Worm (Caenorhabditis elegans) whole organism, L1 larva: Measurements from ENCODE around the gene snt-1.

ENCODE experiments used
- C04F5.9 ChIP-seq: sonication (generic microtip); optimal IDR thresholded peaks from 2 replicates; lab custom pipeline; 2016; ENCODE audit warnings: missing genetic modification characterization, missing compliant biosample characterization
- C16A3.4 ChIP-seq: fragments of 150-350 bp; optimal IDR thresholded peaks from 2 replicates; lab custom pipeline; 2014; ENCODE audit warnings: missing biosample characterization, missing genetic modification characterization
- ama-1 ChIP-seq: fragments of 150-350 bp; optimal IDR thresholded peaks from 2 replicates; lab custom pipeline; 2014
- ceh-63 ChIP-seq: fragments of 200-800 bp; sonication (Bioruptor generic); optimal IDR thresholded peaks from 2 replicates; lab custom pipeline; 2018; ENCODE audit warnings: mild to moderate bottlenecking, missing genetic modification characterization, missing compliant biosample characterization
- ceh-88 ChIP-seq: fragments of 200-800 bp; sonication (Bioruptor generic); IDR thresholded peaks from 2 replicates; pipeline ENCODE4 v1.3.6; 2022; ENCODE audit warnings: missing genetic modification characterization, missing compliant biosample characterization
- ceh-90 ChIP-seq: sonication (generic microtip); optimal IDR thresholded peaks from 2 replicates; lab custom pipeline; 2016; ENCODE audit warnings: missing genetic modification characterization, missing compliant biosample characterization
- efl-1 ChIP-seq, 4 experiments: fragments of 150-350 bp; optimal IDR thresholded peaks in 3 of 4; peaks in 1 of 4; 1 replicate in 1 of 4; 2 replicates in 3 of 4; lab custom pipeline; 2014; ENCODE audit warnings: missing biosample characterization in 2 of 4, missing genetic modification characterization in 2 of 4, missing genetic modification reagents in 2 of 4
- efl-3 ChIP-seq: fragments of 200-800 bp; sonication (Bioruptor generic); optimal IDR thresholded peaks from 2 replicates; lab custom pipeline; 2018; ENCODE audit warnings: mild to moderate bottlenecking, missing genetic modification characterization, missing compliant biosample characterization
- elt-2 ChIP-seq: sonication (generic microtip); optimal IDR thresholded peaks from 2 replicates; lab custom pipeline; 2016; ENCODE audit warnings: missing genetic modification characterization, mild to moderate bottlenecking, inconsistent platforms, missing compliant biosample characterization, missing genetic modification reagents
- fkh-10 ChIP-seq: sonication (generic microtip); optimal IDR thresholded peaks from 2 replicates; lab custom pipeline; 2017; ENCODE audit warnings: missing biosample characterization, missing genetic modification reagents, missing genetic modification characterization
- fkh-4 ChIP-seq: sonication (generic microtip); optimal IDR thresholded peaks from 2 replicates; lab custom pipeline; 2016; ENCODE audit warnings: missing compliant biosample characterization, missing genetic modification characterization, borderline replicate concordance
- fkh-8 ChIP-seq: sonication (generic microtip); optimal IDR thresholded peaks from 2 replicates; lab custom pipeline; 2016; ENCODE audit warnings: mild to moderate bottlenecking, missing genetic modification characterization, missing compliant biosample characterization
- hlh-17 ChIP-seq: fragments of 200-800 bp; sonication (Bioruptor generic); optimal IDR thresholded peaks from 2 replicates; lab custom pipeline; 2018; ENCODE audit warnings: missing genetic modification characterization, mild to moderate bottlenecking, missing compliant biosample characterization, moderate library complexity, borderline replicate concordance
- irx-1 ChIP-seq: sonication (generic microtip); optimal IDR thresholded peaks from 2 replicates; lab custom pipeline; 2016; ENCODE audit warnings: missing genetic modification characterization, missing compliant biosample characterization
- isw-1 ChIP-seq: fragments of 200-800 bp; sonication (Bioruptor generic); IDR thresholded peaks from 2 replicates; pipeline ENCODE4 v1.3.6; 2022; ENCODE audit warnings: missing genetic modification characterization, missing compliant biosample characterization
- jun-1 ChIP-seq: fragments of 150-350 bp; optimal IDR thresholded peaks from 2 replicates; lab custom pipeline; 2014; ENCODE audit warnings: missing biosample characterization, missing genetic modification reagents, missing genetic modification characterization
- lin-13 ChIP-seq: fragments of 150-350 bp; optimal IDR thresholded peaks from 2 replicates; lab custom pipeline; 2014; ENCODE audit warnings: missing biosample characterization, missing genetic modification reagents, missing genetic modification characterization
- lin-14 ChIP-seq: fragments of 200-800 bp; sonication (Bioruptor generic); optimal IDR thresholded peaks from 2 replicates; lab custom pipeline; 2018; ENCODE audit warnings: mild to moderate bottlenecking, missing genetic modification characterization, moderate library complexity, missing compliant biosample characterization
- lin-39 ChIP-seq: fragments of 150-350 bp; optimal IDR thresholded peaks from 2 replicates; lab custom pipeline; 2014; ENCODE audit warnings: missing biosample characterization, missing genetic modification reagents, missing genetic modification characterization
- lir-3 ChIP-seq: sonication (generic microtip); optimal IDR thresholded peaks from 2 replicates; lab custom pipeline; 2016; ENCODE audit warnings: mild to moderate bottlenecking, missing genetic modification characterization, moderate library complexity, missing compliant biosample characterization; ENCODE audit not compliant: poor library complexity
- lsy-2 ChIP-seq, 2 experiments: fragments of 150-350 bp; optimal IDR thresholded peaks; 2 replicates each; lab custom pipeline; 2014; ENCODE audit warnings: missing biosample characterization in 2 of 2, missing genetic modification characterization in 2 of 2
- mab-9 ChIP-seq: fragments of 200-800 bp; sonication (Bioruptor generic); IDR thresholded peaks from 2 replicates; pipeline ENCODE4 v1.3.6; 2022; ENCODE audit warnings: missing genetic modification reagents, missing genetic modification characterization, missing compliant biosample characterization
- mdl-1 ChIP-seq, 2 experiments: fragments of 150-350 bp; optimal IDR thresholded peaks; 2 replicates each; lab custom pipeline; 2014 to 2017; ENCODE audit warnings: missing biosample characterization in 2 of 2, missing genetic modification characterization in 2 of 2, inconsistent platforms in 1 of 2
- mep-1 ChIP-seq: fragments of 150-350 bp; optimal IDR thresholded peaks from 2 replicates; lab custom pipeline; 2014; ENCODE audit warnings: missing biosample characterization, missing genetic modification characterization
- nhr-11 ChIP-seq: fragments of 150-350 bp; optimal IDR thresholded peaks from 2 replicates; lab custom pipeline; 2014; ENCODE audit warnings: missing biosample characterization, missing genetic modification characterization
- nhr-20 ChIP-seq: sonication (generic microtip); optimal IDR thresholded peaks from 2 replicates; lab custom pipeline; 2016; ENCODE audit warnings: mild to moderate bottlenecking, missing genetic modification characterization, missing compliant biosample characterization
- nhr-237 ChIP-seq: fragments of 150-350 bp; optimal IDR thresholded peaks from 2 replicates; lab custom pipeline; 2014; ENCODE audit warnings: missing biosample characterization, missing genetic modification characterization
- nhr-28 ChIP-seq: fragments of 150-350 bp; optimal IDR thresholded peaks from 2 replicates; lab custom pipeline; 2014; ENCODE audit warnings: missing biosample characterization, missing genetic modification characterization
- nhr-47 ChIP-seq: sonication (generic microtip); optimal IDR thresholded peaks from 2 replicates; lab custom pipeline; 2016; ENCODE audit warnings: mild to moderate bottlenecking, missing genetic modification characterization, moderate library complexity, missing compliant biosample characterization
- nhr-71 ChIP-seq: sonication (generic microtip); optimal IDR thresholded peaks from 2 replicates; lab custom pipeline; 2016; ENCODE audit warnings: mild to moderate bottlenecking, missing genetic modification characterization, moderate library complexity, missing compliant biosample characterization
- nhr-77 ChIP-seq: fragments of 150-350 bp; optimal IDR thresholded peaks from 2 replicates; lab custom pipeline; 2014; ENCODE audit warnings: missing biosample characterization, missing genetic modification characterization
- nhr-85 ChIP-seq: sonication (generic microtip); peaks from one replicate; lab custom pipeline; 2016; ENCODE audit warnings: missing genetic modification characterization, inconsistent platforms, missing compliant biosample characterization
- nhr-90 ChIP-seq: sonication (generic microtip); optimal IDR thresholded peaks from 2 replicates; lab custom pipeline; 2016; ENCODE audit warnings: mild to moderate bottlenecking, missing genetic modification characterization, missing compliant biosample characterization; ENCODE audit not compliant: poor library complexity
- pqm-1 ChIP-seq: sonication (generic microtip); optimal IDR thresholded peaks from 3 replicates; lab custom pipeline; 2017; ENCODE audit warnings: missing biosample characterization, missing genetic modification characterization
- rnt-1 ChIP-seq: sonication (generic microtip); optimal IDR thresholded peaks from 2 replicates; lab custom pipeline; 2016; ENCODE audit warnings: mild to moderate bottlenecking, missing genetic modification characterization, moderate library complexity, missing compliant biosample characterization
- skn-1 ChIP-seq: fragments of 150-350 bp; optimal IDR thresholded peaks from 2 replicates; lab custom pipeline; 2014; ENCODE audit warnings: missing biosample characterization, missing genetic modification characterization
- snpc-4 ChIP-seq: fragments of 150-350 bp; optimal IDR thresholded peaks from 2 replicates; lab custom pipeline; 2014; ENCODE audit warnings: missing biosample characterization, missing genetic modification characterization
- snu-23 ChIP-seq: sonication (generic microtip); optimal IDR thresholded peaks from 2 replicates; lab custom pipeline; 2016; ENCODE audit warnings: missing genetic modification characterization, missing compliant biosample characterization
- sox-4 ChIP-seq: sonication (generic microtip); optimal IDR thresholded peaks from 2 replicates; lab custom pipeline; 2016; ENCODE audit warnings: missing genetic modification characterization, missing compliant biosample characterization
- sup-37 ChIP-seq: fragments of 200-800 bp; sonication (Bioruptor generic); optimal IDR thresholded peaks from 2 replicates; lab custom pipeline; 2018; ENCODE audit warnings: mild to moderate bottlenecking, missing genetic modification characterization, missing compliant biosample characterization
- swsn-7 ChIP-seq: sonication (generic microtip); optimal IDR thresholded peaks from 2 replicates; lab custom pipeline; 2016; ENCODE audit warnings: missing genetic modification characterization, missing compliant biosample characterization
- unc-130 ChIP-seq: fragments of 150-350 bp; optimal IDR thresholded peaks from 2 replicates; lab custom pipeline; 2017; ENCODE audit warnings: missing biosample characterization, missing genetic modification characterization, inconsistent platforms
- unc-30 ChIP-seq: sonication (generic microtip); optimal IDR thresholded peaks from 2 replicates; lab custom pipeline; 2017; ENCODE audit warnings: missing biosample characterization, missing genetic modification characterization
- vab-15 ChIP-seq: sonication (generic microtip); optimal IDR thresholded peaks from 2 replicates; lab custom pipeline; 2017; ENCODE audit warnings: missing genotype, mild to moderate bottlenecking, missing genetic modification characterization, missing compliant biosample characterization
- xbp-1 ChIP-seq: sonication (generic microtip); optimal IDR thresholded peaks from 2 replicates; lab custom pipeline; 2016; ENCODE audit warnings: missing genetic modification characterization, missing compliant biosample characterization
- zag-1 ChIP-seq: fragments of 150-350 bp; optimal IDR thresholded peaks from 2 replicates; lab custom pipeline; 2014; ENCODE audit warnings: missing biosample characterization, missing genetic modification characterization
- zip-4 ChIP-seq: fragments of 200-800 bp; sonication (Bioruptor generic); optimal IDR thresholded peaks from 2 replicates; lab custom pipeline; 2018; ENCODE audit warnings: mild to moderate bottlenecking, missing genetic modification characterization, moderate library complexity, missing compliant biosample characterization
- ztf-11 ChIP-seq, 2 experiments: sonication (generic microtip); optimal IDR thresholded peaks; 2 replicates each; lab custom pipeline; 2016 to 2017; ENCODE audit warnings: missing genetic modification characterization in 2 of 2, missing biosample characterization in 1 of 2, missing compliant biosample characterization in 1 of 2

Gene snt-1

DNA sequence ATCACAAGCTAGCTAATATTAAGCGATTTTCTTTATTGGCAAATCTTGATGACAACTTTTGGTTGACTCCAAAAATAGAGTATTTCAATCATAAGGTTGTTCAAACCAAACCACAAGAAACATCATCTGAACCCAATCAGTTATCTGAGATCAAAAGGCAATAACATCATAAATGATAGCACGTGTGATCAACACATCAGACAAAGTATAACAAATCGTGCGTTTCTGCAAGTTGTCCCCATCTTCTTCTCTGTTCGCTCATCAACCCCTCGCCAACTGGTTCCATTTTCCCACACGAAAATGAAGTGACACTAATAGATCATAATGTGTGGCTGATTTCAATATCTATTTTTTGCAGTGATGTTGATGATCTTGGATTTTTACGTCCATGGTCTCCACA lies 38.5 kb downstream of the snt-1 start (continued):
- no peak for TF ChIP-seq ceh-63 (GFP tag; lab: Kevin White, UChicago)
- TF ChIP-seq pqm-1: no peak
- peak; percentile 6 for TF ChIP-seq nhr-47 (tag; lab: Kevin White, UChicago)
- TF ChIP-seq zip-4 (GFP tag; lab: Kevin White, UChicago): no peak
- no peak for TF ChIP-seq ceh-90
- TF ChIP-seq mep-1 (tag; lab: Kevin White, UChicago): peak; percentile 3
- peak; percentile 84 for TF ChIP-seq nhr-71 (tag; lab: Kevin White, UChicago)
- TF ChIP-seq sup-37 (GFP tag; lab: Kevin White, UChicago): no peak
- peak; percentile 59 for TF ChIP-seq snu-23 (GFP tag; lab: Kevin White, UChicago)
- no peak for TF ChIP-seq nhr-28
- TF ChIP-seq, all 84 proteins: peak for 25

DNA sequence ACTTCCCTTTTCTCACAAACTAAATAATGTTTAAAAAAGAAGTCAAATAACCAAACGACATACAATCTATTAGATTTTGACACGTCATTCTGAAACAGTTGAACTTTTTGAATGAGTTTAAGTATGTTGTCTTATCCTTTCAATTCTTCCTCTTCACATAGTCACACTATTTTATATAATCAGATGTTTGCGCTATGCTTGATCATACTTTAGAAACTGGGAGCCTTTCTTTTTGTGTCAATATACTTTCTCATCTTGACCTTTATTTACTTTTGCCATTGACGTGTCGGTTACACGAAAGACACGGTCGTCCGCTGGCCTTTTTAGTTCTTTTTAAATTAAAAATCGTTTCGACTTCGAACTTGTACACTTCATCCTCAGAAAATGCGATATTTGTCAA lies 41.2 kb downstream of the snt-1 start, which contains the start of gene C04A2.15:
Gene C04A2.15, plus strand, starts transcription at position 299 of the 400 bp plus-strand sequence.
- TF ChIP-seq lin-14 (GFP tag; lab: Kevin White, UChicago) (peak; percentile 34), nhr-237 (tag; lab: Kevin White, UChicago) (no peak)

DNA sequence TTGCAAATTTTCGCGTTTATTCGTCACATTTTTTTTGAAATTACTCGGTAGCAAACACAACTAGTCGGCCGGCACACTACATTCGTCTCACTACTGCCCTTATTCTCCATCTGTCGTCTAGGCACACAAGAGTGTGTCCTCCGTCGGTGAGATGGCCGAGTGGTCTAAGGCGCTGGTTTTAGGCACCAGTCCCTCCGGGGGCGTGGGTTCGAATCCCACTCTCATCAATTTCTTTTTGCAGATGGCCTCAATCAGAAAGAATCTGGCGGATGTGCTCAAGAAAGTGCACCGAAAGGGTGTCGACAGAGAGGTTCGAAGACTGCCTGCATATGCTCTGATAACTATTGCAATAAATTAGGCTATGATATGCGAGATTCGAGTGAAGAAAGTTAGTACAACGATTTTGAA lies 42.3 kb downstream of the snt-1 start:
- no peak for TF ChIP-seq fkh-4 (tag; lab: Kevin White, UChicago)
- peak; percentile 82 for TF ChIP-seq rnt-1 (tag; lab: Kevin White, UChicago)
- no peak for TF ChIP-seq unc-30 (tag; lab: Kevin White, UChicago)
- no peak for TF ChIP-seq efl-3 (GFP tag; lab: Kevin White, UChicago)
- TF ChIP-seq unc-130: peak; percentile 15
- peak; percentile 67 for TF ChIP-seq swsn-7 (tag; lab: Kevin White, UChicago)
- TF ChIP-seq snpc-4 (tag; lab: Kevin White, UChicago): peak; percentile 44
- peak; percentile 44 for TF ChIP-seq fkh-10 (GFP tag; lab: Kevin White, UChicago)
- TF ChIP-seq nhr-20 (tag; lab: Kevin White, UChicago): peak; percentile 79
- peak; percentile 74 for TF ChIP-seq fkh-8
- no peak for TF ChIP-seq nhr-11 (tag; lab: Kevin White, UChicago)
- TF ChIP-seq zip-4 (GFP tag; lab: Kevin White, UChicago): no peak
- peak; percentile 78 for TF ChIP-seq lin-13
- peak; percentile 30 for TF ChIP-seq elt-2
- TF ChIP-seq nhr-90 (tag; lab: Kevin White, UChicago): peak; percentile 59
- TF ChIP-seq nhr-47 (tag; lab: Kevin White, UChicago): peak; percentile 80
- peak; percentile 50 for TF ChIP-seq skn-1
- TF ChIP-seq mab-9 (GFP tag; lab: Robert Waterston, UW): peak; percentile 61
- TF ChIP-seq nhr-85 (tag; lab: Kevin White, UChicago): no peak
- TF ChIP-seq lin-39 (tag; lab: Kevin White, UChicago): no peak
- peak; percentile 65 for TF ChIP-seq jun-1
- TF ChIP-seq zag-1 (tag; lab: Kevin White, UChicago): no peak
- TF ChIP-seq C04F5.9: peak; percentile 6
- TF ChIP-seq lir-3: peak; percentile 20
- peak; percentile 27 for TF ChIP-seq nhr-237 (tag; lab: Kevin White, UChicago)
- peak; percentile 54 for TF ChIP-seq xbp-1
- peak; percentile 68 for TF ChIP-seq mep-1 (tag; lab: Kevin White, UChicago)
- peak; percentile 51 to 57 for TF ChIP-seq efl-1 (optimal IDR thresholded peaks at IDR 0.05; lab: Kevin White, UChicago)
- peak; percentile 25 to 57 for TF ChIP-seq efl-1 (GFP tag; optimal IDR thresholded peaks at IDR 0.05 in 1 of 2; lab: Kevin White, UChicago)
- peak; percentile 75 for TF ChIP-seq nhr-77 (tag; lab: Kevin White, UChicago)
- TF ChIP-seq irx-1 (tag; lab: Kevin White, UChicago): peak; percentile 50
- TF ChIP-seq sox-4: peak; percentile 32
- TF ChIP-seq mdl-1 (tag; optimal IDR thresholded peaks at IDR 0.05; lab: Kevin White, UChicago): peak in 1 of 2 experiments; percentile 75
- peak; percentile 84 for TF ChIP-seq lin-14 (GFP tag; lab: Kevin White, UChicago)
- TF ChIP-seq snu-23 (GFP tag; lab: Kevin White, UChicago): peak; percentile 85
- peak; percentile 57 for TF ChIP-seq isw-1 (GFP tag; lab: Robert Waterston, UW)
- peak; percentile 44 to 75 for TF ChIP-seq lsy-2 (tag; optimal IDR thresholded peaks at IDR 0.05; lab: Kevin White, UChicago)
- TF ChIP-seq hlh-17 (GFP tag; lab: Kevin White, UChicago): no peak
- TF ChIP-seq ama-1 (lab: Kevin White, UChicago): peak; percentile 51
- peak; percentile 63 for TF ChIP-seq ceh-88 (GFP tag; lab: Robert Waterston, UW)
- TF ChIP-seq C16A3.4 (tag; lab: Kevin White, UChicago): peak; percentile 75
- TF ChIP-seq ztf-11 (tag; optimal IDR thresholded peaks at IDR 0.05; lab: Kevin White, UChicago): peak in 1 of 2 experiments; percentile 10
- TF ChIP-seq vab-15: peak; percentile 22
